Fruit fly (Drosophila melanogaster) S2 (cell line): ENCODE data around the gene mus304.

Experiments
- CG8478 ChIP-seq: fragments of >200 bp; optimal IDR thresholded peaks from 2 replicates; lab custom pipeline; 2018
- CTCF ChIP-seq, 2 experiments: fragments of >200 bp; optimal IDR thresholded peaks; 2 replicates each; lab custom pipeline; 2018

DNA sequence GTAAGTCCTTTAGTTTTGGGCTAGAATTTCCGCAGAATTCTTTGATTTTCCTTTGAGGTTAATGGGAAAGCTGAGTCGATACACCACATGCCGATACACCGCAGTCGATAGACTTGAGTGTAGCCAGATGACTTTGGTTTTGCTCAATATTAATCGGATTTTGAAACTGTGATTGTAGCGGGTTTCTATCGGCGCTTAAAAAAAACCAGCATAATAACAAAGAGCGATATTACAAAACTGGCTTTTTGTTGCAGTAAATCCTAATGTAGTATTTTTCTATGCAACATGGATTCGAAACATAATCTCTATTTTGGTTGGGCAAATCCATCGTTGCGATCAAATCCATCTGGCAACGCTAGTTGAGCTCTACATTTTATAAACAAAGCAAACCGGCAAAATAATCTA lies at the start of gene mus304, which contains the start of gene Polr3D:
- TF ChIP-seq CTCF (optimal IDR thresholded peaks at IDR 0.05; lab: Kevin White, UChicago) (peak in 1 of 2 experiments; percentile 9), CG8478 (lab: Kevin White, UChicago) (no peak)
